Fruit fly (Drosophila melanogaster): ENCODE results near the gene mew.

Gene mew

DNA sequence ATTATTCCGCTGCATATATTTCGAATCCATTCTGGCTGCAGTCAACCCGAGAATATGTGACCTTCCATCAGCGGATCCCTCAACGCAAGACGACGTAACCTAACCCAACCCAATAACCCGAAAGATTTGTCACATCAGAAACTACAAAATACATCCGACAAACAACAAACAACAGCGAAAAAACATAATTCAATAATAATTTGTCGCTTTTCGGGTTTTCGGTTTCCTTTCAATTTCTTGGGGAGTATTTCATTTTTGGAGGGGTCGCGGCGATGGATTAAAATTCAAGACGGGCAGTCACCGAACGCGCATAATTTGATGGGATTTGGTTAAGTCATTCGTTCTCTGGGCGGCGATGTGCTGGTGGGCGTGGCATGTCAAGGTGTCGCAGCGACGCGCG lies 27.3 kb downstream of the mew start (continued):
- TF ChIP-seq CG11093 (GFP tag; IDR thresholded peaks at IDR 0.05) (no peak), CG1832 (GFP tag; optimal IDR thresholded peaks at IDR 0.05) (no peak), H2.0 (GFP tag; IDR thresholded peaks at IDR 0.05) (no peak), CG8359 (GFP tag; optimal IDR thresholded peaks at IDR 0.05; ENCODE audit: borderline replicate concordance) (no peak), Lpt (GFP tag; optimal IDR thresholded peaks at IDR 0.05) (no peak), Taf1 (GFP tag; IDR thresholded peaks at IDR 0.05) (no peak), ato (GFP tag; IDR thresholded peaks at IDR 0.05; ENCODE audit: partially characterized antibody) (no peak), CG15601 (tag; optimal IDR thresholded peaks at IDR 0.05) (no peak), unc-4 (GFP tag; IDR thresholded peaks at IDR 0.05; ENCODE audit: partially characterized antibody) (no peak), crol (GFP tag; IDR thresholded peaks at IDR 0.05) (peak; percentile 61), sc (optimal IDR thresholded peaks at IDR 0.05) (no peak), sc (GFP tag; optimal IDR thresholded peaks at IDR 0.05) (no peak), Hr39 (optimal IDR thresholded peaks at IDR 0.05) (no peak), CG9876 (GFP tag; optimal IDR thresholded peaks at IDR 0.05) (no peak), CG10366 (GFP tag; IDR thresholded peaks at IDR 0.05) (no peak), vvl (GFP tag; IDR thresholded peaks at IDR 0.05) (0 out of 2 replicates have a peak, but pooled peaks have one; percentile 39), CG15011 (GFP tag; optimal IDR thresholded peaks at IDR 0.05) (no peak), lbe (GFP tag; optimal IDR thresholded peaks at IDR 0.05) (no peak), D19B (GFP tag; optimal IDR thresholded peaks at IDR 0.05) (no peak), Ets97D (GFP tag; optimal IDR thresholded peaks at IDR 0.05) (no peak), wdn (GFP tag; IDR thresholded peaks at IDR 0.05) (no peak), CoRest (tag; optimal IDR thresholded peaks at IDR 0.05) (no peak), ham (GFP tag; IDR thresholded peaks at IDR 0.05) (no peak), CG13775 (GFP tag; optimal IDR thresholded peaks at IDR 0.05) (no peak), pros (GFP tag; optimal IDR thresholded peaks at IDR 0.05) (peak; percentile 27), E2f1 (GFP tag; IDR thresholded peaks at IDR 0.05) (no peak), CG7963 (GFP tag; IDR thresholded peaks at IDR 0.05; ENCODE audit: partially characterized antibody) (no peak), CG16813 (GFP tag; IDR thresholded peaks at IDR 0.05; ENCODE audit: partially characterized antibody) (no peak), Dref (GFP tag; IDR thresholded peaks at IDR 0.05) (no peak), fu2 (GFP tag; optimal IDR thresholded peaks at IDR 0.05) (no peak), ro (GFP tag; IDR thresholded peaks at IDR 0.05) (no peak), MTF-1 (GFP tag; optimal IDR thresholded peaks at IDR 0.05; ENCODE audit: borderline replicate concordance) (no peak), pnt (GFP tag; optimal IDR thresholded peaks at IDR 0.05) (no peak), NC2α (GFP tag; optimal IDR thresholded peaks at IDR 0.05) (no peak), Lhr (GFP tag; optimal IDR thresholded peaks at IDR 0.05) (no peak), knrl (GFP tag; IDR thresholded peaks at IDR 0.05; ENCODE audit: partially characterized antibody) (no peak), dati (GFP tag; IDR thresholded peaks at IDR 0.05) (no peak), eyg (GFP tag; optimal IDR thresholded peaks at IDR 0.05) (no peak), sens (GFP tag) (peak; percentile 33), oc (tag; optimal IDR thresholded peaks at IDR 0.05) (peak; percentile 86), ac (GFP tag; optimal IDR thresholded peaks at IDR 0.05) (no peak), CG18262 (tag; optimal IDR thresholded peaks at IDR 0.05) (no peak), fd102C (GFP tag; optimal IDR thresholded peaks at IDR 0.05) (no peak), Sox102F (GFP tag; optimal IDR thresholded peaks at IDR 0.05) (no peak), Pdp1 (GFP tag; optimal IDR thresholded peaks at IDR 0.05) (no peak), Mes4 (GFP tag; optimal IDR thresholded peaks at IDR 0.05) (no peak), yki (optimal IDR thresholded peaks at IDR 0.05) (no peak), CG17359 (tag; optimal IDR thresholded peaks at IDR 0.05) (no peak), CG3065 (GFP tag; optimal IDR thresholded peaks at IDR 0.05) (peak; percentile 37), chinmo (GFP tag; IDR thresholded peaks at IDR 0.05; ENCODE audit: partially characterized antibody) (0 out of 4 replicates have a peak, but pooled peaks have one; percentile 55), CG2199 (GFP tag; IDR thresholded peaks at IDR 0.05) (no peak), mld (GFP tag; IDR thresholded peaks at IDR 0.05; ENCODE audit: partially characterized antibody) (no peak)
